Worm (Caenorhabditis elegans) whole organism, young adult: Measurements from ENCODE around the gene nac-3.

Source experiments
- aptf-2 ChIP-seq: fragments of 200-800 bp; sonication (Bioruptor generic); conservative IDR thresholded peaks from 2 replicates; pipeline ENCODE4 v1.3.6; 2022; ENCODE audit warnings: missing genetic modification reagents, missing genetic modification characterization, missing compliant biosample characterization
- ceh-79 ChIP-seq: sonication (generic microtip); optimal IDR thresholded peaks from 2 replicates; lab custom pipeline; 2017; ENCODE audit warnings: mild to moderate bottlenecking, missing genetic modification characterization, missing compliant biosample characterization
- nfya-1 ChIP-seq: sonication (generic microtip); optimal IDR thresholded peaks from 2 replicates; lab custom pipeline; 2017; ENCODE audit warnings: antibody characterized with exemption, missing compliant biosample characterization, missing genetic modification characterization, borderline replicate concordance; ENCODE audit not compliant: insufficient read depth
- xnd-1 ChIP-seq: sonication (generic microtip); optimal IDR thresholded peaks from 2 replicates; lab custom pipeline; 2016; ENCODE audit warnings: missing genotype, missing genetic modification reagents, missing genetic modification characterization, missing compliant biosample characterization

nac-3 gene

DNA sequence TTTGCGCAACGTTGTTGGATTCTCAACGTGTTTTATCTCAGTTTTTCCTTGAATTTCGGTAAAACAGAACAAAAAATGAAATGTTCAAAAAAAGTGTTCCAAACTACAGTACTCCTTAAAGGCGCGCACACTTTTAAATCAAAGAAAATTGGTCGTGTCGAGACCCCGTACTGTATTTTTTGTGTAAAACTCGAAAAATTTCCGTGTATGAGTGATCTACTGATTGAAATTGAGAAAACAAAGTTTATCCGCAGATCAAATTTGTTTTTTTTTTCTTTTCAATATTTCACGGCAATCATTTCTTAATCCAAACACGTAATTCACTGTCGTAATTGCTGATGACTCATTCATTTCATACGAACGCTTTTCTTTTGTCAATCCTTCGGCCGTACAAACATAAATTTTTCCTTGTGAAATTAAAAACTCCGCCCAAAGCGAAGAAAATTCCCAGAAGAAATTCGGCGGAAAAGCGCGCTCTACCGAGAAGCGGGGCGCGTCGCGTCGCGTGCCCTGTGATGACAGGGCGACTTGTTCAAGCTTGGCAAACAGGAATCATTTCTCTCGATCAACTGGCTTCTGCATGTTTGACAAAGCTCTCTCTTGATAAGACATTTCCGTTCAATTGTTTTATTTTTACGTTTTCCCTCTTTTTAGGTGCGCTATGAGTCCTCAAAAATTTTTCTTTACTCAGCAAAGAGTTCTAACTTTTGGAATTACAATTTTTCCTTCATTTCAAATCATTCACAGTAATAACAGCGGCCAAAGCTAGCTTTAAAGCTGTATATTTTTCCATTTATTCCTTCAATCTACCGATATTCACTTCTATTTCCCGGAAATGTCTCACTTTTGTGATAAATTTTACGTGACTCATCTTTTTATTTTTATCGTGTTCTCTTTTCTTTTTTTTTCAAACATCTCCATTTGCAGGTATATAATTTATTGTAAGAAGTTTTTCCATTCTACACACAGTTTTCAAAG is 50.6 kb downstream of the nac-3 start, which contains the start of gene chc-1 (continued):
- TF ChIP-seq xnd-1 (tag; lab: Kevin White, UChicago), result peak; percentile 47
- TF ChIP-seq aptf-2 (GFP tag; lab: Robert Waterston, UW), result peak; percentile 72
- TF ChIP-seq, all 124 proteins: peak for 19

ce11 chrIII:10206352-10206751 is 53.8 kb downstream of the nac-3 start:
- TF ChIP-seq nfya-1 (tag; lab: Kevin White, UChicago) (no peak), ceh-79 (tag; lab: Kevin White, UChicago) (no peak)
